Worm (Caenorhabditis elegans) whole organism, L2 larva: ENCODE measurements around the gene C35B1.4.

ENCODE experiments used
- C34F6.9 ChIP-seq: fragments of 150-350 bp; optimal IDR thresholded peaks from 2 replicates; lab custom pipeline; 2014; ENCODE audit warnings: missing biosample characterization, missing genetic modification characterization
- F13H6.1 ChIP-seq: sonication (generic microtip); optimal IDR thresholded peaks from 2 replicates; lab custom pipeline; 2016; ENCODE audit warnings: missing genetic modification characterization, missing compliant biosample characterization
- R02D3.7 ChIP-seq: fragments of 150-350 bp; optimal IDR thresholded peaks from 2 replicates; lab custom pipeline; 2014; ENCODE audit warnings: missing biosample characterization, missing genetic modification characterization
- Y55F3AM.14 ChIP-seq: fragments of 200-800 bp; sonication (Bioruptor generic); optimal IDR thresholded peaks from 2 replicates; lab custom pipeline; 2018; ENCODE audit warnings: mild to moderate bottlenecking, missing genetic modification characterization, missing compliant biosample characterization
- ZK546.5 ChIP-seq: sonication (generic microtip); optimal IDR thresholded peaks from 2 replicates; lab custom pipeline; 2017; ENCODE audit warnings: missing biosample characterization, missing genetic modification characterization
- alr-1 ChIP-seq: fragments of 150-350 bp; optimal IDR thresholded peaks from 2 replicates; lab custom pipeline; 2014; ENCODE audit warnings: missing biosample characterization, missing genetic modification characterization
- aly-2 ChIP-seq: fragments of 150-350 bp; optimal IDR thresholded peaks from 2 replicates; lab custom pipeline; 2014; ENCODE audit warnings: missing biosample characterization, missing genetic modification characterization
- ama-1 ChIP-seq: fragments of 150-350 bp; optimal IDR thresholded peaks from 2 replicates; lab custom pipeline; 2018; ENCODE audit warnings: inconsistent platforms
- blmp-1 ChIP-seq: sonication (generic microtip); optimal IDR thresholded peaks from 2 replicates; lab custom pipeline; 2017; ENCODE audit warnings: missing genetic modification characterization, mild to moderate bottlenecking, missing compliant biosample characterization, antibody characterized with exemption, moderate library complexity; ENCODE audit not compliant: insufficient read depth
- ceh-16 ChIP-seq: fragments of 150-350 bp; optimal IDR thresholded peaks from 2 replicates; lab custom pipeline; 2014; ENCODE audit warnings: missing biosample characterization, missing genetic modification characterization
- ceh-82 ChIP-seq: fragments of 150-350 bp; optimal IDR thresholded peaks from 2 replicates; lab custom pipeline; 2014; ENCODE audit warnings: missing biosample characterization, missing genetic modification characterization
- crh-2 ChIP-seq: sonication (generic microtip); optimal IDR thresholded peaks from 2 replicates; lab custom pipeline; 2017; ENCODE audit warnings: missing biosample characterization, missing genetic modification characterization
- dmd-4 ChIP-seq: sonication (generic microtip); optimal IDR thresholded peaks from 2 replicates; lab custom pipeline; 2017; ENCODE audit warnings: missing biosample characterization, missing genetic modification characterization
- egl-27 ChIP-seq: sonication (generic microtip); optimal IDR thresholded peaks from 3 replicates; lab custom pipeline; 2017; ENCODE audit warnings: missing biosample characterization, missing genetic modification reagents, missing genetic modification characterization
- elt-1 ChIP-seq: fragments of 150-350 bp; optimal IDR thresholded peaks from 2 replicates; lab custom pipeline; 2014; ENCODE audit warnings: missing biosample characterization, missing genetic modification characterization
- elt-3 ChIP-seq: sonication (generic microtip); optimal IDR thresholded peaks from 2 replicates; lab custom pipeline; 2017; ENCODE audit warnings: missing biosample characterization, missing genetic modification characterization
- fos-1 ChIP-seq: fragments of 150-350 bp; optimal IDR thresholded peaks from 2 replicates; lab custom pipeline; 2014; ENCODE audit warnings: missing biosample characterization, missing genetic modification characterization
- gmeb-1 ChIP-seq: fragments of 150-350 bp; optimal IDR thresholded peaks from 2 replicates; lab custom pipeline; 2014; ENCODE audit warnings: missing biosample characterization, missing genetic modification characterization
- lin-11 ChIP-seq: fragments of 150-350 bp; sonication (generic microtip); optimal IDR thresholded peaks from 2 replicates; lab custom pipeline; 2014; ENCODE audit warnings: missing biosample characterization, missing genetic modification characterization, inconsistent platforms, mixed read lengths
- lin-13 ChIP-seq: fragments of 150-350 bp; optimal IDR thresholded peaks from 2 replicates; lab custom pipeline; 2014; ENCODE audit warnings: missing biosample characterization, missing genetic modification reagents, missing genetic modification characterization
- lin-39 ChIP-seq: fragments of 150-350 bp; optimal IDR thresholded peaks from 2 replicates; lab custom pipeline; 2014; ENCODE audit warnings: missing biosample characterization, missing genetic modification reagents, missing genetic modification characterization
- lsy-2 ChIP-seq, 2 experiments: fragments of 150-350 bp in 1 of 2; sonication (generic microtip) in 1 of 2; optimal IDR thresholded peaks; 2 replicates each; lab custom pipeline; 2014 to 2017; ENCODE audit warnings: missing biosample characterization in 2 of 2, missing genetic modification characterization in 2 of 2
- mab-5 ChIP-seq: fragments of 150-350 bp; optimal IDR thresholded peaks from 2 replicates; lab custom pipeline; 2014; ENCODE audit warnings: missing biosample characterization, missing genetic modification characterization
- mbf-1 ChIP-seq: sonication (generic microtip); optimal IDR thresholded peaks from 2 replicates; lab custom pipeline; 2017; ENCODE audit warnings: missing biosample characterization, missing genetic modification characterization
- mdl-1 ChIP-seq, 2 experiments: fragments of 150-350 bp in 1 of 2; sonication (generic microtip) in 1 of 2; optimal IDR thresholded peaks; 2 replicates each; lab custom pipeline; 2017; ENCODE audit warnings: missing biosample characterization in 2 of 2, missing genetic modification characterization in 2 of 2
- nhr-10 ChIP-seq: sonication (generic microtip); optimal IDR thresholded peaks from 2 replicates; lab custom pipeline; 2017; ENCODE audit warnings: missing biosample characterization, missing genetic modification characterization
- nhr-11 ChIP-seq: fragments of 150-350 bp; optimal IDR thresholded peaks from 2 replicates; lab custom pipeline; 2014; ENCODE audit warnings: missing biosample characterization, missing genetic modification characterization
- nhr-12 ChIP-seq: fragments of 150-350 bp; optimal IDR thresholded peaks from 2 replicates; lab custom pipeline; 2014; ENCODE audit warnings: missing biosample characterization, missing genetic modification characterization
- nhr-129 ChIP-seq: fragments of 150-350 bp; optimal IDR thresholded peaks from 2 replicates; lab custom pipeline; 2014; ENCODE audit warnings: missing biosample characterization, missing genetic modification characterization
- nhr-21 ChIP-seq: fragments of 150-350 bp; optimal IDR thresholded peaks from 2 replicates; lab custom pipeline; 2014; ENCODE audit warnings: missing biosample characterization, missing genetic modification characterization
- nhr-23 ChIP-seq: fragments of 150-350 bp; optimal IDR thresholded peaks from 2 replicates; lab custom pipeline; 2014; ENCODE audit warnings: missing biosample characterization, missing genetic modification reagents, missing genetic modification characterization
- nhr-237 ChIP-seq: fragments of 150-350 bp; optimal IDR thresholded peaks from 2 replicates; lab custom pipeline; 2014; ENCODE audit warnings: missing biosample characterization, missing genetic modification characterization
- nhr-25 ChIP-seq: fragments of 150-350 bp; sonication (generic microtip); optimal IDR thresholded peaks from 3 replicates; lab custom pipeline; 2014; ENCODE audit warnings: missing biosample characterization, missing genetic modification characterization
- nhr-6 ChIP-seq: fragments of 150-350 bp; optimal IDR thresholded peaks from 2 replicates; lab custom pipeline; 2014; ENCODE audit warnings: missing biosample characterization, missing genetic modification characterization
- nhr-77 ChIP-seq: fragments of 150-350 bp; optimal IDR thresholded peaks from 2 replicates; lab custom pipeline; 2014; ENCODE audit warnings: missing biosample characterization, missing genetic modification characterization
- peb-1 ChIP-seq: fragments of 150-350 bp; optimal IDR thresholded peaks from 2 replicates; lab custom pipeline; 2014; ENCODE audit warnings: missing biosample characterization, missing genetic modification characterization
- sem-4 ChIP-seq: fragments of 150-350 bp; optimal IDR thresholded peaks from 2 replicates; lab custom pipeline; 2014; ENCODE audit warnings: missing biosample characterization, missing genetic modification reagents, missing genetic modification characterization
- skn-1 ChIP-seq: sonication (generic microtip); optimal IDR thresholded peaks from 2 replicates; lab custom pipeline; 2017; ENCODE audit warnings: missing biosample characterization, missing genetic modification characterization
- sma-3 ChIP-seq: sonication (generic microtip); optimal IDR thresholded peaks from 2 replicates; lab custom pipeline; 2016; ENCODE audit warnings: missing genetic modification reagents, missing genetic modification characterization, missing compliant biosample characterization
- sma-9 ChIP-seq, 2 experiments: fragments of 150-350 bp in 1 of 2; sonication (generic microtip) in 1 of 2; optimal IDR thresholded peaks; 2 replicates each; lab custom pipeline; 2014 to 2016; ENCODE audit warnings: missing genetic modification characterization in 2 of 2, mild to moderate bottlenecking in 1 of 2, missing biosample characterization in 1 of 2, missing compliant biosample characterization in 1 of 2, missing genetic modification reagents in 1 of 2, moderate library complexity in 1 of 2
- snpc-4 ChIP-seq: fragments of 150-350 bp; optimal IDR thresholded peaks from 2 replicates; lab custom pipeline; 2014; ENCODE audit warnings: missing biosample characterization, missing genetic modification characterization
- unc-39 ChIP-seq: fragments of 150-350 bp; optimal IDR thresholded peaks from 2 replicates; lab custom pipeline; 2014; ENCODE audit warnings: missing biosample characterization, missing genetic modification characterization
- unc-55 ChIP-seq: fragments of 150-350 bp; sonication (generic microtip); optimal IDR thresholded peaks from 3 replicates; lab custom pipeline; 2014; ENCODE audit warnings: missing biosample characterization, missing genetic modification reagents, missing genetic modification characterization
- unc-62 ChIP-seq: fragments of 150-350 bp; optimal IDR thresholded peaks from 2 replicates; lab custom pipeline; 2014; ENCODE audit warnings: missing biosample characterization, missing genetic modification reagents, missing genetic modification characterization
- zag-1 ChIP-seq: fragments of 150-350 bp; optimal IDR thresholded peaks from 2 replicates; lab custom pipeline; 2014; ENCODE audit warnings: missing biosample characterization, missing genetic modification characterization
- ztf-1 ChIP-seq: fragments of 200-800 bp; sonication (Bioruptor generic); conservative IDR thresholded peaks from 2 replicates; pipeline ENCODE4 v1.3.6; 2022; ENCODE audit warnings: missing genetic modification characterization, missing compliant biosample characterization
- ztf-11 ChIP-seq: sonication (generic microtip); optimal IDR thresholded peaks from 2 replicates; lab custom pipeline; 2017; ENCODE audit warnings: missing biosample characterization, missing genetic modification characterization
- ztf-4 ChIP-seq: fragments of 150-350 bp; optimal IDR thresholded peaks from 2 replicates; lab custom pipeline; 2014; ENCODE audit warnings: missing biosample characterization, missing genetic modification characterization

C35B1.4 gene

DNA sequence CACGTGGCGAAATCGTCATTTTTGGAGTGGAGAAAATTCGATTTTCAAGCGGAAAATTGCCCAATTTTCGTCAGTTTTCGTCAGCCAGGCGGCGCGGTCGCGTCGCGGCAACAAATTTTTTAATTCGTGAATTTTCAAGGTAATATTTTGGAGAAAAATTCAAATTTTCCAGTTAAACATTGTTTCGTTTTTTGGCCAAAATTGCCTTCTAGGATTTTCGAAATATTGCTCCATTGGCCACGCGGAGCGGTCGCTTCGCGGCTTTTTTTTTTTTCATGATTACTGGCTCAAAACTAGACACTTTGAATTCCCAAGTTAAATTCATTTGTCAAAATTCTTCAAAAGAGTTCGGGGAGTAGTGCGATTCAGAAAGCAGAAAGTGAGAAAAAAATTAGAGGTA lies 32.0 kb upstream of the C35B1.4 start:
- TF ChIP-seq aly-2 (tag; lab: Kevin White, UChicago) (no peak), ceh-82 (tag; lab: Kevin White, UChicago) (no peak), mbf-1 (tag; lab: Kevin White, UChicago) (no peak), nhr-25 (no peak), alr-1 (tag; lab: Kevin White, UChicago) (no peak), ZK546.5 (tag; lab: Kevin White, UChicago) (no peak), C34F6.9 (no peak), nhr-11 (tag; lab: Kevin White, UChicago) (no peak), ceh-16 (tag; lab: Kevin White, UChicago) (no peak), crh-2 (tag; lab: Kevin White, UChicago) (no peak), nhr-129 (tag; lab: Kevin White, UChicago) (no peak), lin-11 (tag; lab: Kevin White, UChicago) (no peak), R02D3.7 (no peak), nhr-6 (tag; lab: Kevin White, UChicago) (no peak), nhr-12 (no peak), ama-1 (no peak)

DNA sequence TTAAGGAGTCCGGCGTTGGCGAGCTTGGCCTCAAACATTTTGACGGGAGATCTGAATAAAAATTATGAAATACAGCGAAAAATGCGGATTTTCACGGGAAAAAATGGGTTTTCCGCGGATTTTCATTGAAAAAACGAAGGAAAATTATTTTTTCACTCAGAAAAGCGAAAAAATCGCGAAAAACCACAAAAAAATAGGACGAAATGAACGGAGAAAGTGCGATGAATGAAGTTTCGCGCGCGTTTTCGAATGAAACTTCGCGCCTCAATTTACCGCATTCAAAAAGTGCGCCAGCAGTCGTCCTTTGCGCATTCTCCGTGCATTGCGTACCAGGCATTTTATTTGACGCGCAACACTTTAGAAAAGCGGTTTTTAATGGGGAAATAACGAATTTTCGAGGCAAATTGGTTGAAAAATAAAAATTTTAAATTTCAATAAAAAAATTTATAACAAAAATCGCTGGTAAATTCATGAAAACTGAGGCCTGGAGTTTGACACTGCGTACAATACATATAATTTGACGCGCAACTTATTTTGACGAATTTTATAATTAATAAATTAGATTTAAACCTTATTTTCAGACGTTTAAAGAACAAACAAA lies 30.1 kb upstream of the C35B1.4 start, which contains the start of gene pcn-1:
pcn-1 (minus strand) TSS at position 51 of the 601 bp plus-strand sequence.
- peak; percentile 94 to 96 for TF ChIP-seq lsy-2 (tag; optimal IDR thresholded peaks at IDR 0.05; lab: Kevin White, UChicago)
- TF ChIP-seq dmd-4 (tag; lab: Kevin White, UChicago): peak; percentile 75
- peak; percentile 93 for TF ChIP-seq F13H6.1 (tag; lab: Kevin White, UChicago)
- peak; percentile 53 for TF ChIP-seq ZK546.5 (tag; lab: Kevin White, UChicago)
- TF ChIP-seq nhr-23 (tag; lab: Kevin White, UChicago): no peak
- TF ChIP-seq nhr-25: peak; percentile 97
- peak; percentile 34 for TF ChIP-seq nhr-12
- no peak for TF ChIP-seq lin-39 (tag; lab: Kevin White, UChicago)
- peak; percentile 83 for TF ChIP-seq nhr-6 (tag; lab: Kevin White, UChicago)
- no peak for TF ChIP-seq nhr-11 (tag; lab: Kevin White, UChicago)
- peak; percentile 85 for TF ChIP-seq sem-4 (tag; lab: Kevin White, UChicago)
- TF ChIP-seq nhr-129 (tag; lab: Kevin White, UChicago): peak; percentile 77
- peak; percentile 83 for TF ChIP-seq Y55F3AM.14 (GFP tag; lab: Kevin White, UChicago)
- peak; percentile 95 for TF ChIP-seq sma-9 (GFP tag; optimal IDR thresholded peaks at IDR 0.05; lab: Kevin White, UChicago)
- TF ChIP-seq sma-9 (tag; optimal IDR thresholded peaks at IDR 0.05; lab: Kevin White, UChicago): no peak
- TF ChIP-seq mbf-1 (tag; lab: Kevin White, UChicago): peak; percentile 20
- TF ChIP-seq alr-1 (tag; lab: Kevin White, UChicago): no peak
- TF ChIP-seq unc-62 (GFP tag; lab: Kevin White, UChicago): no peak
- no peak for TF ChIP-seq ztf-11 (tag; lab: Kevin White, UChicago)
- peak; percentile 51 for TF ChIP-seq blmp-1 (tag; lab: Kevin White, UChicago)
- TF ChIP-seq mab-5: peak; percentile 93
- TF ChIP-seq nhr-77: peak; percentile 73
- TF ChIP-seq egl-27: peak; percentile 90
- peak; percentile 94 for TF ChIP-seq unc-55 (GFP tag; lab: Kevin White, UChicago)
- TF ChIP-seq crh-2 (tag; lab: Kevin White, UChicago): peak; percentile 97
- peak; percentile 61 for TF ChIP-seq nhr-10
- TF ChIP-seq unc-39: no peak
- peak; percentile 98 for TF ChIP-seq C34F6.9
- TF ChIP-seq ama-1: peak; percentile 43
- peak; percentile 70 for TF ChIP-seq snpc-4 (tag; lab: Kevin White, UChicago)
- TF ChIP-seq nhr-237 (tag; lab: Kevin White, UChicago): peak; percentile 29
- TF ChIP-seq lin-11 (tag; lab: Kevin White, UChicago): peak; percentile 78
- no peak for TF ChIP-seq elt-3 (tag; lab: Kevin White, UChicago)
- peak; percentile 96 for TF ChIP-seq sma-3
- peak; percentile 33 for TF ChIP-seq ceh-82 (tag; lab: Kevin White, UChicago)
- TF ChIP-seq zag-1 (tag; lab: Kevin White, UChicago): peak; percentile 21
- no peak for TF ChIP-seq skn-1 (tag; lab: Kevin White, UChicago)
- peak; percentile 89 for TF ChIP-seq lin-13 (GFP tag; lab: Kevin White, UChicago)
- peak; percentile 95 for TF ChIP-seq nhr-21
- peak; percentile 71 for TF ChIP-seq ceh-16 (tag; lab: Kevin White, UChicago)
- peak; percentile 99 for TF ChIP-seq gmeb-1 (tag; lab: Kevin White, UChicago)
- peak; percentile 68 for TF ChIP-seq R02D3.7
- 0 out of 2 replicates have a peak, but pooled peaks have one; percentile 43 for TF ChIP-seq ztf-1 (GFP tag; lab: Robert Waterston, UW)
- TF ChIP-seq peb-1 (tag; lab: Kevin White, UChicago): no peak
- no peak for TF ChIP-seq aly-2 (tag; lab: Kevin White, UChicago)
- TF ChIP-seq ztf-4 (tag; lab: Kevin White, UChicago): peak; percentile 78
- TF ChIP-seq elt-1: no peak
- peak; percentile 87 for TF ChIP-seq fos-1 (tag; lab: Kevin White, UChicago)
- TF ChIP-seq mdl-1 (tag; optimal IDR thresholded peaks at IDR 0.05; lab: Kevin White, UChicago): peak in 1 of 2 experiments; percentile 14
